Fruit fly (Drosophila melanogaster) whole organism, embryonic: ENCODE results near the gene Dredd.

Experiments
- Antp ChIP-seq: fragments of 200-800 bp; sonication (Bioruptor generic); optimal IDR thresholded peaks from 3 replicates; lab custom pipeline; 2016; ENCODE audit warnings: missing biosample characterization, missing genetic modification characterization
- BEAF-32 ChIP-seq: fragments of 200-800 bp; sonication (Bioruptor generic); optimal IDR thresholded peaks from 3 replicates; lab custom pipeline; 2017; ENCODE audit warnings: missing biosample characterization, missing genetic modification characterization, mild to moderate bottlenecking, moderate library complexity, missing genetic modification reagents
- Bgb ChIP-seq: fragments of 200-800 bp; sonication (Bioruptor generic); IDR thresholded peaks from 2 replicates; pipeline ENCODE4 v1.3.6; 2022; ENCODE audit warnings: missing biosample characterization, missing genetic modification characterization; ENCODE audit not compliant: partially characterized antibody
- CG11247 ChIP-seq: fragments of 200-800 bp; sonication (Bioruptor generic); IDR thresholded peaks from 2 replicates; pipeline ENCODE4 v1.3.6; 2022; ENCODE audit warnings: missing biosample characterization, missing genetic modification characterization
- CG12155 ChIP-seq: fragments of 200-800 bp; sonication (Bioruptor generic); optimal IDR thresholded peaks from 3 replicates; lab custom pipeline; 2016; ENCODE audit warnings: missing biosample characterization, missing genetic modification characterization
- CG12744 ChIP-seq: fragments of 200-800 bp; sonication (Bioruptor generic); optimal IDR thresholded peaks from 2 replicates; lab custom pipeline; 2016; ENCODE audit warnings: missing biosample characterization, missing genetic modification characterization
- CG12769 ChIP-seq: fragments of 200-800 bp; sonication (Bioruptor generic); optimal IDR thresholded peaks from 2 replicates; lab custom pipeline; 2019; ENCODE audit warnings: missing biosample characterization, mild to moderate bottlenecking, missing genetic modification characterization, moderate library complexity
- CG13424 ChIP-seq: fragments of 200-800 bp; sonication (Bioruptor generic); optimal IDR thresholded peaks from 2 replicates; lab custom pipeline; 2019; ENCODE audit warnings: missing biosample characterization, mild to moderate bottlenecking, missing genetic modification characterization, moderate library complexity
- CG14050 ChIP-seq: fragments of 200-800 bp; sonication (Bioruptor generic); IDR thresholded peaks from 3 replicates; pipeline ENCODE4 v1.3.6; 2022; ENCODE audit warnings: missing biosample characterization, missing genetic modification characterization
- CG15601 ChIP-seq: fragments of 200-800 bp; sonication (Bioruptor generic); optimal IDR thresholded peaks from 3 replicates; lab custom pipeline; 2019; ENCODE audit warnings: missing biosample characterization, mild to moderate bottlenecking, missing genetic modification characterization, moderate library complexity
- CG1603 ChIP-seq: fragments of 200-800 bp; sonication (Bioruptor generic); optimal IDR thresholded peaks from 2 replicates; lab custom pipeline; 2019; ENCODE audit warnings: missing biosample characterization, mild to moderate bottlenecking, missing genetic modification characterization, moderate library complexity
- CG17568 ChIP-seq: fragments of 200-800 bp; sonication (Bioruptor generic); optimal IDR thresholded peaks from 2 replicates; lab custom pipeline; 2018; ENCODE audit warnings: missing biosample characterization, mild to moderate bottlenecking, missing genetic modification characterization, moderate library complexity
- CG18599 ChIP-seq: fragments of 200-800 bp; sonication (Bioruptor generic); optimal IDR thresholded peaks from 3 replicates; lab custom pipeline; 2017; ENCODE audit warnings: missing biosample characterization, missing genetic modification characterization, mild to moderate bottlenecking, moderate library complexity, missing genetic modification reagents
- CG30403 ChIP-seq: fragments of 200-800 bp; sonication (Bioruptor generic); optimal IDR thresholded peaks from 3 replicates; lab custom pipeline; 2016; ENCODE audit warnings: missing biosample characterization, missing genetic modification characterization
- CG34422 ChIP-seq: fragments of 200-800 bp; sonication (Bioruptor generic); IDR thresholded peaks from 3 replicates; pipeline ENCODE4 v1.3.6; 2022; ENCODE audit warnings: missing biosample characterization, missing genetic modification characterization
- CG3726 ChIP-seq: fragments of 200-800 bp; sonication (Bioruptor generic); IDR thresholded peaks from 3 replicates; pipeline ENCODE4, ENCODE4 v1.3.6; 2022; ENCODE audit warnings: missing biosample characterization, missing genetic modification characterization
- CG4617 ChIP-seq: fragments of 200-800 bp; sonication (Bioruptor generic); optimal IDR thresholded peaks from 3 replicates; lab custom pipeline; 2016; ENCODE audit warnings: missing biosample characterization, missing genetic modification characterization, borderline replicate concordance
- Drgx ChIP-seq: fragments of 200-800 bp; sonication (Bioruptor generic); IDR thresholded peaks from 2 replicates; pipeline ENCODE4 v1.3.6; 2022; ENCODE audit warnings: missing biosample characterization, missing genetic modification characterization
- Ets97D ChIP-seq: fragments of 200-800 bp; sonication (Bioruptor generic); optimal IDR thresholded peaks from 3 replicates; lab custom pipeline; 2016; ENCODE audit warnings: missing biosample characterization, missing genetic modification characterization
- Fer1 ChIP-seq: fragments of 200-800 bp; sonication (Bioruptor generic); optimal IDR thresholded peaks from 2 replicates; lab custom pipeline; 2017; ENCODE audit warnings: missing biosample characterization, mild to moderate bottlenecking, missing genetic modification characterization
- Gsc ChIP-seq: fragments of 200-800 bp; sonication (Bioruptor generic); IDR thresholded peaks from 2 replicates; pipeline ENCODE4 v1.3.6; 2022; ENCODE audit warnings: missing biosample characterization, missing genetic modification characterization
- HLH4C ChIP-seq: fragments of 200-800 bp; sonication (Bioruptor generic); IDR thresholded peaks from 3 replicates; pipeline ENCODE4 v1.3.6; 2022; ENCODE audit warnings: missing biosample characterization, missing genetic modification characterization; ENCODE audit not compliant: partially characterized antibody
- MESR4 ChIP-seq: fragments of 200-800 bp; sonication (Bioruptor generic); optimal IDR thresholded peaks from 2 replicates; lab custom pipeline; 2018; ENCODE audit warnings: missing biosample characterization, mild to moderate bottlenecking, missing genetic modification characterization, moderate library complexity
- Mrtf ChIP-seq: fragments of 200-800 bp; sonication (Bioruptor generic); IDR thresholded peaks from 3 replicates; pipeline ENCODE4 v1.3.6; 2022; ENCODE audit warnings: missing biosample characterization, missing genetic modification characterization
- Xrp1 ChIP-seq: fragments of 200-800 bp; sonication (Bioruptor generic); IDR thresholded peaks from 2 replicates; pipeline ENCODE4 v1.3.6; 2022; ENCODE audit warnings: missing biosample characterization, missing genetic modification characterization
- aop ChIP-seq: fragments of 200-800 bp; sonication (Bioruptor generic); IDR thresholded peaks from 2 replicates; pipeline ENCODE4 v1.3.6; 2022; ENCODE audit warnings: missing biosample characterization, missing genetic modification characterization
- ash1 ChIP-seq: fragments of 200-800 bp; sonication (Bioruptor generic); optimal IDR thresholded peaks from 2 replicates; lab custom pipeline; 2018; ENCODE audit warnings: missing biosample characterization, mild to moderate bottlenecking, missing genetic modification characterization
- bcd ChIP-seq: fragments of 200-800 bp; sonication (Bioruptor generic); optimal IDR thresholded peaks from 2 replicates; lab custom pipeline; 2017; ENCODE audit warnings: missing biosample characterization, mild to moderate bottlenecking, missing genetic modification characterization
- btn ChIP-seq: fragments of 200-800 bp; sonication (Bioruptor generic); optimal IDR thresholded peaks from 2 replicates; lab custom pipeline; 2016; ENCODE audit warnings: missing biosample characterization, missing genetic modification characterization
- cato ChIP-seq: fragments of 200-800 bp; sonication (Bioruptor generic); optimal IDR thresholded peaks from 2 replicates; lab custom pipeline; 2016; ENCODE audit warnings: missing biosample characterization, missing genetic modification characterization, borderline replicate concordance
- danr ChIP-seq: fragments of 200-800 bp; sonication (Bioruptor generic); IDR thresholded peaks from 2 replicates; pipeline ENCODE4 v1.3.6; 2022; ENCODE audit warnings: missing biosample characterization, missing genetic modification characterization
- dati ChIP-seq: fragments of 200-800 bp; sonication (Bioruptor generic); IDR thresholded peaks from 2 replicates; pipeline ENCODE4 v1.3.6; 2022; ENCODE audit warnings: missing biosample characterization, missing genetic modification characterization
- dm ChIP-seq: fragments of 200-800 bp; sonication (Bioruptor generic); optimal IDR thresholded peaks from 3 replicates; lab custom pipeline; 2016; ENCODE audit warnings: missing biosample characterization, missing genetic modification characterization
- gsb-n ChIP-seq: fragments of 200-800 bp; sonication (Bioruptor generic); optimal IDR thresholded peaks from 3 replicates; lab custom pipeline; 2018; ENCODE audit warnings: missing biosample characterization, mild to moderate bottlenecking, missing genetic modification characterization
- hb ChIP-seq: fragments of 200-800 bp; sonication (Bioruptor generic); IDR thresholded peaks from 3 replicates; pipeline ENCODE4 v1.3.6; 2022; ENCODE audit warnings: missing biosample characterization, missing genetic modification characterization; ENCODE audit not compliant: partially characterized antibody
- hkb ChIP-seq, 2 experiments: fragments of 200-800 bp in 1 of 2; fragments of >200 bp in 1 of 2; sonication (Bioruptor generic) in 1 of 2; IDR thresholded peaks in 1 of 2; optimal IDR thresholded peaks in 1 of 2; 2 replicates each; pipeline versions ENCODE4 v1.3.6 to Lab custom; 2017 to 2022; ENCODE audit warnings: missing biosample characterization in 1 of 2, missing genetic modification characterization in 1 of 2
- hth ChIP-seq: fragments of >200 bp; optimal IDR thresholded peaks from 2 replicates; lab custom pipeline; 2017; ENCODE audit warnings: inconsistent platforms
- jigr1 ChIP-seq: fragments of 200-800 bp; sonication (Bioruptor generic); IDR thresholded peaks from 3 replicates; pipeline ENCODE4 v1.3.6; 2022; ENCODE audit warnings: missing biosample characterization, missing genetic modification characterization
- ken ChIP-seq: fragments of 200-800 bp; sonication (Bioruptor generic); IDR thresholded peaks from 3 replicates; pipeline ENCODE4 v1.3.6; 2022; ENCODE audit warnings: missing biosample characterization, missing genetic modification characterization
- lola ChIP-seq, 3 experiments: fragments of >200 bp in 2 of 3; fragments of 200-800 bp in 1 of 3; sonication (Bioruptor generic) in 1 of 3; optimal IDR thresholded peaks; 2 replicates each; lab custom pipeline; 2017 to 2019; ENCODE audit warnings: missing biosample characterization in 3 of 3, missing genetic modification characterization in 3 of 3, mild to moderate bottlenecking in 1 of 3, moderate library complexity in 1 of 3
- mam ChIP-seq: fragments of 200-800 bp; sonication (Bioruptor generic); optimal IDR thresholded peaks from 3 replicates; lab custom pipeline; 2016; ENCODE audit warnings: missing biosample characterization, missing genetic modification characterization
- nom ChIP-seq: fragments of 200-800 bp; sonication (Bioruptor generic); optimal IDR thresholded peaks from 2 replicates; lab custom pipeline; 2017; ENCODE audit warnings: missing biosample characterization, missing genetic modification characterization, mild to moderate bottlenecking, moderate library complexity, missing genetic modification reagents
- oc ChIP-seq: fragments of 200-800 bp; sonication (Bioruptor generic); optimal IDR thresholded peaks from 2 replicates; lab custom pipeline; 2018; ENCODE audit warnings: missing biosample characterization, mild to moderate bottlenecking, missing genetic modification characterization, moderate library complexity
- onecut ChIP-seq: fragments of 200-800 bp; sonication (Bioruptor generic); IDR thresholded peaks from 2 replicates; pipeline ENCODE4 v1.3.6; 2022; ENCODE audit warnings: missing biosample characterization, missing genetic modification characterization
- org-1 ChIP-seq: fragments of 200-800 bp; sonication (Bioruptor generic); optimal IDR thresholded peaks from 2 replicates; lab custom pipeline; 2017; ENCODE audit warnings: missing biosample characterization, missing genetic modification characterization
- phol ChIP-seq: fragments of 200-800 bp; sonication (Bioruptor generic); optimal IDR thresholded peaks from 3 replicates; lab custom pipeline; 2018; ENCODE audit warnings: missing biosample characterization, mild to moderate bottlenecking, missing genetic modification characterization, moderate library complexity
- ranshi ChIP-seq: fragments of 200-800 bp; sonication (Bioruptor generic); IDR thresholded peaks from 2 replicates; pipeline ENCODE4 v1.3.6; 2022; ENCODE audit warnings: missing biosample characterization, missing genetic modification characterization
- sens ChIP-seq: fragments of 200-800 bp; sonication (Bioruptor generic); peaks from one replicate; lab custom pipeline; 2016; ENCODE audit warnings: missing biosample characterization, missing genetic modification characterization
- sisA ChIP-seq: fragments of 200-800 bp; sonication (Bioruptor generic); IDR thresholded peaks from 2 replicates; pipeline ENCODE4 v1.3.6; 2022; ENCODE audit warnings: missing biosample characterization, missing genetic modification characterization
- sob ChIP-seq: fragments of 200-800 bp; sonication (Bioruptor generic); IDR thresholded peaks from 2 replicates; pipeline ENCODE4 v1.3.6; 2022; ENCODE audit warnings: missing biosample characterization, missing genetic modification characterization
- tna ChIP-seq: fragments of 200-800 bp; sonication (Bioruptor generic); IDR thresholded peaks from 2 replicates; pipeline ENCODE4 v1.3.6; 2022; ENCODE audit warnings: missing biosample characterization, missing genetic modification characterization; ENCODE audit not compliant: partially characterized antibody
- zfh1 ChIP-seq: fragments of 200-800 bp; sonication (Bioruptor generic); IDR thresholded peaks from 3 replicates; pipeline ENCODE4 v1.3.6; 2022; ENCODE audit warnings: missing biosample characterization, missing genetic modification characterization

Gene Dredd

dm6 chrX:635495-636142 is at the start of gene Dredd (continued):
- TF ChIP-seq MESR4 (GFP tag; lab: Kevin White, UChicago) = peak; percentile 77
- peak; percentile 17 for TF ChIP-seq dm (GFP tag; lab: Kevin White, UChicago)
- TF ChIP-seq hkb (optimal IDR thresholded peaks at IDR 0.05; lab: Kevin White, UChicago) = no peak
- no peak for TF ChIP-seq hkb (GFP tag; IDR thresholded peaks at IDR 0.05; lab: Robert Waterston, UW)
- TF ChIP-seq CG3726 (GFP tag; lab: Robert Waterston, UW) = no peak
- no peak for TF ChIP-seq CG15601 (tag; lab: Kevin White, UChicago)
- TF ChIP-seq CG12769 = no peak
- no peak for TF ChIP-seq CG4617 (GFP tag; lab: Kevin White, UChicago)
- TF ChIP-seq aop (GFP tag; lab: Robert Waterston, UW) = no peak
- no peak for TF ChIP-seq cato (GFP tag; lab: Kevin White, UChicago)
- TF ChIP-seq org-1 (GFP tag; lab: Kevin White, UChicago) = no peak
- TF ChIP-seq CG14050 (GFP tag; lab: Robert Waterston, UW) = no peak
- TF ChIP-seq Ets97D (GFP tag; lab: Kevin White, UChicago) = peak; percentile 80
- no peak for TF ChIP-seq bcd
- TF ChIP-seq btn (GFP tag; lab: Kevin White, UChicago) = no peak
- TF ChIP-seq Gsc = no peak
- TF ChIP-seq hb = peak; percentile 83
- TF ChIP-seq hth (lab: Kevin White, UChicago) = no peak
- TF ChIP-seq BEAF-32 = peak; percentile 95
- no peak for TF ChIP-seq ash1
- TF ChIP-seq nom (GFP tag; lab: Kevin White, UChicago) = peak; percentile 7
- TF ChIP-seq mam (GFP tag; lab: Kevin White, UChicago) = no peak
- TF ChIP-seq CG12744 (GFP tag; lab: Kevin White, UChicago) = no peak
- TF ChIP-seq HLH4C = peak; percentile 96
- TF ChIP-seq Antp = no peak
- TF ChIP-seq onecut (GFP tag; lab: Robert Waterston, UW) = no peak
- TF ChIP-seq CG30403 = no peak
- TF ChIP-seq ranshi = no peak
- TF ChIP-seq CG11247 (GFP tag; lab: Robert Waterston, UW) = no peak
- TF ChIP-seq phol (tag; lab: Kevin White, UChicago) = peak; percentile 36
- TF ChIP-seq lola (GFP tag; optimal IDR thresholded peaks at IDR 0.05; lab: Kevin White, UChicago) = no peak
- peak; percentile 86 for TF ChIP-seq Bgb (GFP tag; lab: Robert Waterston, UW)
- no peak for TF ChIP-seq oc (tag; lab: Kevin White, UChicago)
- no peak for TF ChIP-seq ken (GFP tag; lab: Robert Waterston, UW)

dm6 chrX:678503-678902 is 43.2 kb upstream of the Dredd start:
- TF ChIP-seq gsb-n (tag; lab: Kevin White, UChicago) = no peak
- TF ChIP-seq Mrtf (GFP tag; lab: Robert Waterston, UW) = no peak
- TF ChIP-seq sisA (GFP tag; lab: Robert Waterston, UW) = no peak
- TF ChIP-seq Drgx = peak; percentile 41; the same call in 1 of the 2 replicates
- TF ChIP-seq CG18599 (GFP tag; lab: Kevin White, UChicago) = peak; percentile 8
- no peak for TF ChIP-seq danr (GFP tag; lab: Robert Waterston, UW)
- TF ChIP-seq tna (GFP tag; lab: Robert Waterston, UW) = no peak
- no peak for TF ChIP-seq CG13424 (tag; lab: Kevin White, UChicago)
- TF ChIP-seq sens (GFP tag; lab: Kevin White, UChicago) = peak; percentile 62
- TF ChIP-seq CG1603 = peak; percentile 7
- TF ChIP-seq CG17568 (GFP tag; lab: Kevin White, UChicago) = no peak
- TF ChIP-seq Xrp1 (GFP tag; lab: Robert Waterston, UW) = peak; percentile 36; the same call in 1 of the 2 replicates
- no peak for TF ChIP-seq jigr1 (GFP tag; lab: Robert Waterston, UW)
- TF ChIP-seq CG12155 (GFP tag; lab: Kevin White, UChicago) = no peak
- no peak for TF ChIP-seq Fer1 (GFP tag; lab: Kevin White, UChicago)
- no peak for TF ChIP-seq dati
- TF ChIP-seq zfh1 (GFP tag; lab: Robert Waterston, UW) = 0 out of 3 replicates have a peak, but pooled peaks have one; percentile 29
- no peak for TF ChIP-seq CG34422 (GFP tag; lab: Robert Waterston, UW)
- TF ChIP-seq sob = 0 out of 2 replicates have a peak, but pooled peaks have one; percentile 15
